Worm (Caenorhabditis elegans) whole organism, late embryonic: ENCODE measurements around the gene F14E5.2.
A peak's percentile ranks its signal among the peaks of the same experiment; 100 is the strongest.

Experiments used
- C08G9.2 ChIP-seq: sonication (generic microtip); optimal IDR thresholded peaks from 2 replicates; lab custom pipeline; 2016; ENCODE audit warnings: mild to moderate bottlenecking, missing genetic modification characterization, moderate library complexity, missing compliant biosample characterization
- F13H6.1 ChIP-seq: sonication (generic microtip); optimal IDR thresholded peaks from 2 replicates; lab custom pipeline; 2016; ENCODE audit warnings: missing genetic modification characterization, missing compliant biosample characterization
- K02D7.2 ChIP-seq: sonication (generic microtip); optimal IDR thresholded peaks from 2 replicates; lab custom pipeline; 2017; ENCODE audit warnings: mild to moderate bottlenecking, missing genetic modification characterization, missing compliant biosample characterization
- ahr-1 ChIP-seq: sonication (generic microtip); optimal IDR thresholded peaks from 2 replicates; lab custom pipeline; 2016; ENCODE audit warnings: missing genetic modification characterization, missing compliant biosample characterization
- ceh-19 ChIP-seq: fragments of 200-800 bp; sonication (Bioruptor generic); optimal IDR thresholded peaks from 2 replicates; lab custom pipeline; 2018; ENCODE audit warnings: mild to moderate bottlenecking, missing genetic modification characterization, missing compliant biosample characterization
- ceh-2 ChIP-seq: sonication (generic microtip); optimal IDR thresholded peaks from 2 replicates; lab custom pipeline; 2016; ENCODE audit warnings: missing genotype, missing genetic modification characterization, missing compliant biosample characterization
- ceh-24 ChIP-seq: sonication (generic microtip); optimal IDR thresholded peaks from 2 replicates; lab custom pipeline; 2016; ENCODE audit warnings: mild to moderate bottlenecking, missing genetic modification characterization, missing compliant biosample characterization
- ceh-30 ChIP-seq: fragments of 150-350 bp; optimal IDR thresholded peaks from 2 replicates; lab custom pipeline; 2014; ENCODE audit warnings: missing biosample characterization, missing genetic modification characterization
- ceh-31 ChIP-seq: sonication (generic microtip); optimal IDR thresholded peaks from 2 replicates; lab custom pipeline; 2016; ENCODE audit warnings: missing genetic modification characterization, missing compliant biosample characterization
- ceh-48 ChIP-seq: sonication (generic microtip); optimal IDR thresholded peaks from 2 replicates; lab custom pipeline; 2016; ENCODE audit warnings: missing genetic modification characterization, inconsistent platforms, missing compliant biosample characterization
- dve-1 ChIP-seq: sonication (generic microtip); optimal IDR thresholded peaks from 2 replicates; lab custom pipeline; 2017; ENCODE audit warnings: antibody characterized with exemption, mild to moderate bottlenecking, missing genetic modification characterization, missing compliant biosample characterization
- elt-2 ChIP-seq: sonication (generic microtip); optimal IDR thresholded peaks from 2 replicates; lab custom pipeline; 2016; ENCODE audit warnings: missing genetic modification reagents, missing genetic modification characterization, missing compliant biosample characterization
- elt-4 ChIP-seq: sonication (generic microtip); optimal IDR thresholded peaks from 2 replicates; lab custom pipeline; 2016; ENCODE audit warnings: missing genetic modification characterization, missing compliant biosample characterization
- eyg-1 ChIP-seq: sonication (generic microtip); optimal IDR thresholded peaks from 2 replicates; lab custom pipeline; 2016; ENCODE audit warnings: missing genotype, missing genetic modification characterization, missing compliant biosample characterization
- fax-1 ChIP-seq: sonication (generic microtip); optimal IDR thresholded peaks from 2 replicates; lab custom pipeline; 2016; ENCODE audit warnings: missing genotype, missing genetic modification characterization, missing compliant biosample characterization
- gmeb-2 ChIP-seq: sonication (generic microtip); optimal IDR thresholded peaks from 2 replicates; lab custom pipeline; 2016; ENCODE audit warnings: missing genetic modification characterization, inconsistent platforms, missing compliant biosample characterization
- hlh-15 ChIP-seq: sonication (generic microtip); optimal IDR thresholded peaks from 2 replicates; lab custom pipeline; 2016; ENCODE audit warnings: missing genetic modification characterization, missing compliant biosample characterization
- hlh-8 ChIP-seq: sonication (generic microtip); optimal IDR thresholded peaks from 2 replicates; lab custom pipeline; 2016; ENCODE audit warnings: missing genotype, missing genetic modification characterization, missing compliant biosample characterization
- nfya-1 ChIP-seq: sonication (generic microtip); optimal IDR thresholded peaks from 2 replicates; lab custom pipeline; 2017; ENCODE audit warnings: missing genetic modification characterization, mild to moderate bottlenecking, missing compliant biosample characterization, antibody characterized with exemption, moderate library complexity
- nhr-232 ChIP-seq: sonication (generic microtip); optimal IDR thresholded peaks from 2 replicates; lab custom pipeline; 2016; ENCODE audit warnings: missing genetic modification characterization, missing compliant biosample characterization
- npax-4 ChIP-seq: sonication (generic microtip); optimal IDR thresholded peaks from 2 replicates; lab custom pipeline; 2016; ENCODE audit warnings: missing genetic modification characterization, missing compliant biosample characterization
- odd-2 ChIP-seq: sonication (generic microtip); optimal IDR thresholded peaks from 2 replicates; lab custom pipeline; 2017; ENCODE audit warnings: antibody characterized with exemption, mild to moderate bottlenecking, missing genetic modification characterization, missing compliant biosample characterization
- pax-1 ChIP-seq: fragments of 150-350 bp; optimal IDR thresholded peaks from 2 replicates; lab custom pipeline; 2014; ENCODE audit warnings: missing biosample characterization, missing genetic modification characterization
- ref-2 ChIP-seq: sonication (generic microtip); optimal IDR thresholded peaks from 2 replicates; lab custom pipeline; 2016; ENCODE audit warnings: missing genetic modification characterization, missing compliant biosample characterization
- rnt-1 ChIP-seq: sonication (generic microtip); optimal IDR thresholded peaks from 2 replicates; lab custom pipeline; 2016; ENCODE audit warnings: missing genetic modification characterization, missing compliant biosample characterization
- sox-4 ChIP-seq: sonication (generic microtip); optimal IDR thresholded peaks from 2 replicates; lab custom pipeline; 2017; ENCODE audit warnings: mild to moderate bottlenecking, missing genetic modification characterization, inconsistent platforms, missing compliant biosample characterization
- tbx-2 ChIP-seq: sonication (generic microtip); optimal IDR thresholded peaks from 2 replicates; lab custom pipeline; 2016; ENCODE audit warnings: missing genetic modification characterization, missing compliant biosample characterization
- unc-3 ChIP-seq, 2 experiments: fragments of 200-800 bp in 1 of 2; sonication (Bioruptor generic) in 1 of 2; sonication (generic microtip) in 1 of 2; conservative IDR thresholded peaks in 1 of 2; optimal IDR thresholded peaks in 1 of 2; 2 replicates each; pipeline versions ENCODE4 v1.3.6 to Lab custom; 2016 to 2022; ENCODE audit warnings: missing compliant biosample characterization in 2 of 2, missing genetic modification characterization in 2 of 2, missing genetic modification reagents in 1 of 2
- unc-86 ChIP-seq: sonication (generic microtip); optimal IDR thresholded peaks from 2 replicates; lab custom pipeline; 2016; ENCODE audit warnings: missing genetic modification characterization, missing compliant biosample characterization
- zip-5 ChIP-seq: sonication (generic microtip); optimal IDR thresholded peaks from 2 replicates; lab custom pipeline; 2016; ENCODE audit warnings: missing genetic modification characterization, missing compliant biosample characterization
- ztf-16 ChIP-seq: sonication (generic microtip); optimal IDR thresholded peaks from 2 replicates; lab custom pipeline; 2017; ENCODE audit warnings: missing genetic modification characterization, missing compliant biosample characterization

The F14E5.2 gene

DNA sequence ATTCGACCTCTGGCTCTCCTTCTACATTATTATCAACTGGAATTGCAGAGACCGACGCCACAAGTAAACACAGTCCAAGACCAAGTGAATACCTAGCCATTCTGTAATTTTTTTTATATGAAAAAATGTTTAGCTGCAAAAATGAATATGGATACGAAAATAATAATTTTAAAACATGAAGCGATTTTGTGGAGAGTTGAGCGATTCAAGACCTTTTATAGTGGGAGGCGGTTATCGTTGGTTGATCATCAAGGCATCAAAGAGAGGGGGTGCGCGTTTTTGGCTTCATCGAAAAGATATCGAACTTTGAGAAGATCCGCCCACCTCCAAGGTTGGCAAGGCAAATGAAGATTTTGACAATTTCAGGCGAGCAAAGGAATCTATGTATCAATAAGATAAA lies 18.1 kb upstream of the F14E5.2 start, which contains the start of gene cut-3:
Gene cut-3 (minus strand): TSS at position 101 of the 400 bp plus-strand sequence.
- TF ChIP-seq nfya-1 (tag; lab: Kevin White, UChicago) (no peak), fax-1 (tag; lab: Kevin White, UChicago) (no peak), ahr-1 (no peak), F13H6.1 (no peak), dve-1 (no peak), eyg-1 (tag; lab: Kevin White, UChicago) (no peak), odd-2 (tag; lab: Kevin White, UChicago) (no peak), hlh-15 (no peak)

DNA sequence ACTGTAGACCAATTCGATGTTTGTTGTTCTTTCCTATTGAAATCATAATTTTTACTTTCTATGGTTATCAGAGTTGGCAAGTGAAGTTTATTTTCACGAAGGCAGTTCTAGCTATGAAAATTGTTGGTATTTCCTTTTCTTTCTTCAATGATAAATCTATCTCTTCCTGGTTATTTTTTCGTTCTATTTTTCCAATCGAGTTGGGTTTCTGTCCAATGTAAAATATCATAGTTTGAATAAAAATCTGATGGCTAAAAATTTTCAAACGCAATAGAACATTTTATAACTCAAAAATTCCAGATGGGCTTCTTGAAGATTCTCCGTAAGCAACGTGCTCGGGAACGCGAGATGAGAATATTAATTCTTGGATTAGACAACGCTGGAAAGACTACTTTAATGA lies 15.3 kb upstream of the F14E5.2 start, which contains the start of gene evl-20:
Gene evl-20 (plus strand): TSS at position 301 of the 400 bp plus-strand sequence.
- TF ChIP-seq rnt-1 (tag; lab: Kevin White, UChicago) (no peak), pax-1 (tag; lab: Kevin White, UChicago) (no peak), ceh-2 (tag; lab: Kevin White, UChicago) (no peak), npax-4 (tag; lab: Kevin White, UChicago) (no peak)

DNA sequence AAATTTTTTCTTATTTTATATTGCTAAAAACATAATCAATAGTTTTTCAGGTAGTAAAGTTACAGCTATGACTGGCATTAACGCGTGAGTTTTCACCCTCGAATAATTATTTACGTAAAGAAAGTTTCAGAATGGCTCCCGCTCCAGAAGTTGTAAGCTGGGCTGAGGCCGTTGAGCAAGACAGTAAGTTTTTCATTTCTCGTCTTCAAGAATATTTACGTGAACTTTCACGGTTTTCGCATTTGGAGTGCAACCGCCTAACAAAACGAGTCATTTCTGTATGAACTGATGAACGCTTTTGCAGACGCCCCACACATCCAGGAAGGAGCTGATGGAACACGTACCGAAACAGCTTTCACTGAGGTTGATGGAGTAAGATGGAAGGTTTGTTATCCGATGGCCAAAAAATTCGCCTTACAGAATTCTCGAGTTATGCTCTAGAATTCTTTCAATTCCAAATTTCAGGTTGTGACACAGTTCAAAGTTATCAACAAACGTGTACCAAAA lies 14.1 kb upstream of the F14E5.2 start, which contains the start of gene eif-3.G:
Gene eif-3.G (plus strand): TSS at position 51 of the 507 bp plus-strand sequence.
- TF ChIP-seq elt-2 (tag; lab: Kevin White, UChicago) (no peak), K02D7.2 (tag; lab: Kevin White, UChicago) (no peak)

DNA sequence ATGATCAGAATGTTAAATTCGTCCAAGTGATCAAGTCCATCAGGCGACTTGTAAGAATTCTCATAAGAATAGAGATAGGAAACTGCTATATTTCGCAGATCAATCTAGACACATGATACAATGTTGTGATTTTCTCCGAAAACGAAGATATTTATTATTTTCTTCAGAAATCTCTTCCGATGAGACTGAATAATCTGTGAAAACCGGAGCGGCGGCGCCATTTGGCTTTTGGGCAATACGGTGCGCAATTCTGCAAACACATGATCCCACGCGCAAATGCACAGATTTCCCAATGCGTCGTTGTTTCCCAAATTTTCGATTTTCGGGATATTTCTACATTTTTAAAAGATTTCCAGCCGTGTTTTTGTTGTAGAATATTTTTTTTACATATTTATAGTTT lies 13.5 kb upstream of the F14E5.2 start:
- TF ChIP-seq ceh-19 (no peak), nfya-1 (tag; lab: Kevin White, UChicago) (peak; percentile 28), tbx-2 (peak; percentile 14), unc-86 (tag; lab: Kevin White, UChicago) (peak; percentile 14), dve-1 (peak; percentile 35), unc-3 (GFP tag; conservative IDR thresholded peaks at IDR 0.05; lab: Robert Waterston, UW) (no peak), unc-3 (tag; optimal IDR thresholded peaks at IDR 0.05; lab: Kevin White, UChicago) (peak; percentile 10), elt-2 (tag; lab: Kevin White, UChicago) (peak; percentile 25), sox-4 (no peak)

DNA sequence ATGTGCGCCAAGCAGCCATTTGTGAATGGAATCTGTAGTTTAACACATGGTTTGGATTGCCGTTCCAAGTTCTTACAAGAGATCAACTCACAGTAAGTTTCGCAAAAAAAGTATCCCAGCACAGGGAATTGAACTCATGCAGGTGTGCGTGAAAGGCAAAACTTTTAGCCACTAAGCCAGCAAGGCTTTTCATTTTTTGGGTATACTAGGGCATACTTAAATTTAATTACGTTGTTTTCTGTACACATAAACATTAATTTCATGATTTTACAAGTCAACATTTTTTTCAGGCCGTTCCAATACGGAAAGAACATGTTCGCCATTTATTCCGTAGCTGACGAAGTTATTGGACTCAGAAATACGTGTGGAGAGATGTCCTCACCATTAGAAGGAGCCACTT lies 12.9 kb upstream of the F14E5.2 start:
- TF ChIP-seq C08G9.2 (tag; lab: Kevin White, UChicago): no peak
- no peak for TF ChIP-seq ceh-30 (tag; lab: Kevin White, UChicago)
- TF ChIP-seq F13H6.1: no peak
- TF ChIP-seq unc-86 (tag; lab: Kevin White, UChicago): no peak
- no peak for TF ChIP-seq hlh-8 (tag; lab: Kevin White, UChicago)
- no peak for TF ChIP-seq nfya-1 (tag; lab: Kevin White, UChicago)
- TF ChIP-seq ref-2 (tag; lab: Kevin White, UChicago): no peak
- no peak for TF ChIP-seq zip-5 (tag; lab: Kevin White, UChicago)
- TF ChIP-seq, all 69 proteins: peak for 0

DNA sequence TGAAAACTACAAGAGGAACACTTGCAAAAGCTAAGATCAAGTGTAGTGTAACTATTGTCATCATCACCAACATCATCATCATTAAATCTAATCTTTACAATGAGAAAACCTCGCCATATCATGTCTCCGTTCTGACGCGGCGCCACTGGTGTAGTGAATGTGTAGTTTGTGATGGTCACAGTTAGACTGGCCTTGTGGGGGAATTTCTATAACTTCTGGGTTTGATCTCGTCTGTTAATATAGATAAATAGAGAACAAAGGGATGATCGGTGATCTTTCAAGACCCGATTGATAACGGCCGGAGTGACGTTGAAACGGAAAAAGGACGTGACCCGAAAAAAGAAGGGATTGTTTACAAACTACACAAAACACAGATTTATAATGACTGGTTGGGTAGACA lies 12.1 kb upstream of the F14E5.2 start:
- no peak for TF ChIP-seq gmeb-2 (tag; lab: Kevin White, UChicago)
- no peak for TF ChIP-seq nhr-232
- no peak for TF ChIP-seq elt-4 (tag; lab: Kevin White, UChicago)
- TF ChIP-seq ceh-48 (tag; lab: Kevin White, UChicago): no peak
- no peak for TF ChIP-seq odd-2 (tag; lab: Kevin White, UChicago)
- no peak for TF ChIP-seq ceh-19
- TF ChIP-seq ztf-16: no peak
- TF ChIP-seq sox-4: no peak
- TF ChIP-seq ceh-24 (tag; lab: Kevin White, UChicago): no peak
- TF ChIP-seq K02D7.2 (tag; lab: Kevin White, UChicago): no peak
- TF ChIP-seq ceh-31 (tag; lab: Kevin White, UChicago): no peak
